Fruit fly (Drosophila melanogaster) whole organism, prepupa: Measurements from ENCODE around the gene CG45066.

Experiments
- CG11902 ChIP-seq: fragments of 200-800 bp; sonication (Bioruptor generic); optimal IDR thresholded peaks from 3 replicates; lab custom pipeline; 2016; ENCODE audit warnings: missing biosample characterization, missing genetic modification characterization
- CG3919 ChIP-seq: fragments of 200-800 bp; sonication (Bioruptor generic); optimal IDR thresholded peaks from 3 replicates; lab custom pipeline; 2016; ENCODE audit warnings: missing biosample characterization, missing genetic modification characterization
- CG4318 ChIP-seq: fragments of 200-800 bp; sonication (Bioruptor generic); optimal IDR thresholded peaks from 3 replicates; lab custom pipeline; 2017; ENCODE audit warnings: missing biosample characterization, mild to moderate bottlenecking, missing genetic modification characterization
- CG6854 ChIP-seq: fragments of 200-800 bp; sonication (Bioruptor generic); optimal IDR thresholded peaks from 2 replicates; lab custom pipeline; 2017; ENCODE audit warnings: missing biosample characterization, mild to moderate bottlenecking, missing genetic modification characterization
- CG7368 ChIP-seq: fragments of 200-800 bp; sonication (Bioruptor generic); optimal IDR thresholded peaks from 3 replicates; lab custom pipeline; 2016; ENCODE audit warnings: missing biosample characterization, missing genetic modification characterization
- CG8119 ChIP-seq: fragments of 200-800 bp; sonication (Bioruptor generic); IDR thresholded peaks from 3 replicates; pipeline ENCODE4 v1.3.6; 2022; ENCODE audit warnings: missing biosample characterization, missing genetic modification characterization
- Eip75B ChIP-seq: fragments of 200-800 bp; sonication (Bioruptor generic); optimal IDR thresholded peaks from 3 replicates; lab custom pipeline; 2016; ENCODE audit warnings: missing biosample characterization, missing genetic modification characterization
- Gug ChIP-seq: fragments of 200-800 bp; sonication (Bioruptor generic); IDR thresholded peaks from 2 replicates; pipeline ENCODE4 v1.3.6; 2022; ENCODE audit warnings: missing biosample characterization, missing genetic modification characterization
- Hr39 ChIP-seq: fragments of 200-800 bp; sonication (Bioruptor generic); optimal IDR thresholded peaks from 2 replicates; lab custom pipeline; 2016; ENCODE audit warnings: missing biosample characterization, missing genetic modification characterization
- fd59A ChIP-seq: fragments of 200-800 bp; sonication (Bioruptor generic); optimal IDR thresholded peaks from 2 replicates; lab custom pipeline; 2017; ENCODE audit warnings: missing biosample characterization, mild to moderate bottlenecking, missing genetic modification characterization, missing genetic modification reagents
- svp ChIP-seq: fragments of 200-800 bp; sonication (Bioruptor generic); peaks from one replicate; lab custom pipeline; 2016; ENCODE audit warnings: missing biosample characterization, missing genetic modification characterization

dm6 chr3L:3074805-3075204, 36.2 kb downstream of the CG45066 start:
- no peak for TF ChIP-seq Gug (GFP tag; lab: Robert Waterston, UW)
- TF ChIP-seq CG4318 (GFP tag; lab: Kevin White, UChicago): no peak
- TF ChIP-seq CG8119 (GFP tag; lab: Robert Waterston, UW): no peak
- no peak for TF ChIP-seq CG3919
- no peak for TF ChIP-seq Eip75B (GFP tag; lab: Kevin White, UChicago)
- no peak for TF ChIP-seq CG11902
- TF ChIP-seq svp (GFP tag; lab: Kevin White, UChicago): no peak
- TF ChIP-seq CG6854 (GFP tag; lab: Kevin White, UChicago): peak; percentile 70
- no peak for TF ChIP-seq Hr39
- no peak for TF ChIP-seq fd59A (GFP tag; lab: Kevin White, UChicago)
- TF ChIP-seq CG7368 (GFP tag; lab: Kevin White, UChicago): no peak
